Worm (Caenorhabditis elegans): ENCODE data around the gene F37C12.18.

F37C12.18 gene

ce11 chrIII:7234148-7234547, 38.9 kb upstream of the F37C12.18 start, which contains the start of gene ndus-8:
TSS of gene ndus-8 (minus strand) at chrIII:7234202.
- TF ChIP-seq nhr-11 (tag; optimal IDR thresholded peaks at IDR 0.05) = no peak
- no peak for TF ChIP-seq ceh-9 (tag; optimal IDR thresholded peaks at IDR 0.05)
- TF ChIP-seq mdl-1 (tag; optimal IDR thresholded peaks at IDR 0.05) = no peak
- TF ChIP-seq hmg-11 (tag; optimal IDR thresholded peaks at IDR 0.05) = peak; percentile 45
- no peak for TF ChIP-seq zag-1 (tag; optimal IDR thresholded peaks at IDR 0.05)
- TF ChIP-seq ZK546.5 (tag; optimal IDR thresholded peaks at IDR 0.05) = no peak
- TF ChIP-seq nhr-23 (tag; optimal IDR thresholded peaks at IDR 0.05) = peak; percentile 89
- peak; percentile 5 for TF ChIP-seq egl-5 (tag; optimal IDR thresholded peaks at IDR 0.05)
- TF ChIP-seq nhr-28 (tag; optimal IDR thresholded peaks at IDR 0.05) = no peak
- TF ChIP-seq daf-12 (tag; optimal IDR thresholded peaks at IDR 0.05) = no peak
- TF ChIP-seq mml-1 (tag; optimal IDR thresholded peaks at IDR 0.05) = no peak
- TF ChIP-seq nfya-1 (tag; optimal IDR thresholded peaks at IDR 0.05; ENCODE audit: insufficient read depth) = peak; percentile 52
- TF ChIP-seq unc-39 (tag; optimal IDR thresholded peaks at IDR 0.05) = no peak
- no peak for TF ChIP-seq sea-2 (GFP tag; optimal IDR thresholded peaks at IDR 0.05)
- TF ChIP-seq nhr-76 (tag; optimal IDR thresholded peaks at IDR 0.05) = no peak
- TF ChIP-seq lin-39 (tag; optimal IDR thresholded peaks at IDR 0.05) = peak; percentile 24
- no peak for TF ChIP-seq pqm-1 (tag; optimal IDR thresholded peaks at IDR 0.05)
- peak; percentile 88 for TF ChIP-seq pha-4 (tag; optimal IDR thresholded peaks at IDR 0.05)
- no peak for TF ChIP-seq tbx-2 (tag; optimal IDR thresholded peaks at IDR 0.05)
- TF ChIP-seq lin-15B (tag; optimal IDR thresholded peaks at IDR 0.05) = peak; percentile 64
- no peak for TF ChIP-seq ama-1 (optimal IDR thresholded peaks at IDR 0.05)
- TF ChIP-seq ceh-28 (tag; optimal IDR thresholded peaks at IDR 0.05) = peak; percentile 7
- peak; percentile 90 for TF ChIP-seq snpc-4 (tag; optimal IDR thresholded peaks at IDR 0.05)
- no peak for TF ChIP-seq elt-3 (tag; optimal IDR thresholded peaks at IDR 0.05)
- peak; percentile 30 for TF ChIP-seq lsy-12 (tag; optimal IDR thresholded peaks at IDR 0.05)
- TF ChIP-seq nhr-12 (tag; optimal IDR thresholded peaks at IDR 0.05) = no peak
- peak; percentile 44 for TF ChIP-seq nhr-25 (tag; optimal IDR thresholded peaks at IDR 0.05)
- TF ChIP-seq ztf-11 (tag; optimal IDR thresholded peaks at IDR 0.05) = no peak
- no peak for TF ChIP-seq fkh-10 (GFP tag; optimal IDR thresholded peaks at IDR 0.05)
- peak; percentile 44 for TF ChIP-seq nhr-43 (tag; optimal IDR thresholded peaks at IDR 0.05; ENCODE audit: poor library complexity, severe bottlenecking)
- peak; percentile 25 for TF ChIP-seq jun-1 (tag; optimal IDR thresholded peaks at IDR 0.05)
- peak; percentile 32 for TF ChIP-seq elt-2 (tag; optimal IDR thresholded peaks at IDR 0.05)
- TF ChIP-seq eor-1 (tag; optimal IDR thresholded peaks at IDR 0.05) = no peak

ce11 chrIII:7232782-7233181, 37.6 kb upstream of the F37C12.18 start, which contains the start of gene adr-2:
TSS of gene adr-2 (minus strand) at chrIII:7232882.
- TF ChIP-seq nhr-12 (tag; optimal IDR thresholded peaks at IDR 0.05) (no peak), fkh-10 (GFP tag; optimal IDR thresholded peaks at IDR 0.05) (no peak), daf-12 (tag; optimal IDR thresholded peaks at IDR 0.05) (no peak), hmg-11 (tag; optimal IDR thresholded peaks at IDR 0.05) (no peak), ztf-11 (tag; optimal IDR thresholded peaks at IDR 0.05) (no peak), jun-1 (tag; optimal IDR thresholded peaks at IDR 0.05) (no peak), nhr-11 (tag; optimal IDR thresholded peaks at IDR 0.05) (no peak), ama-1 (optimal IDR thresholded peaks at IDR 0.05) (no peak), elt-2 (tag; optimal IDR thresholded peaks at IDR 0.05) (no peak), nhr-25 (tag; optimal IDR thresholded peaks at IDR 0.05) (no peak), fkh-2 (tag; optimal IDR thresholded peaks at IDR 0.05) (no peak), mdl-1 (tag; optimal IDR thresholded peaks at IDR 0.05) (no peak), egl-27 (tag; optimal IDR thresholded peaks at IDR 0.05) (no peak), mml-1 (tag; optimal IDR thresholded peaks at IDR 0.05) (no peak)

ce11 chrIII:7230841-7231240, 35.6 kb upstream of the F37C12.18 start, which contains the start of gene R151.10:
TSS of gene R151.10 (minus strand) at chrIII:7230941.
- TF ChIP-seq nhr-67 (tag; optimal IDR thresholded peaks at IDR 0.05) (no peak), nhr-23 (tag; optimal IDR thresholded peaks at IDR 0.05) (no peak), ceh-9 (tag; optimal IDR thresholded peaks at IDR 0.05) (no peak), nhr-76 (tag; optimal IDR thresholded peaks at IDR 0.05) (no peak), nhr-12 (tag; optimal IDR thresholded peaks at IDR 0.05) (no peak), ztf-4 (tag; optimal IDR thresholded peaks at IDR 0.05) (no peak), R02D3.7 (tag; optimal IDR thresholded peaks at IDR 0.05) (no peak), hmg-11 (tag; optimal IDR thresholded peaks at IDR 0.05) (no peak)

All from whole organism, L3 larva.